Fruit fly (Drosophila melanogaster) whole organism, prepupa: ENCODE measurements around the gene CG10428.

Experiments
- CG10631 ChIP-seq: fragments of 200-800 bp; sonication (Bioruptor generic); optimal IDR thresholded peaks from 2 replicates; lab custom pipeline; 2016; ENCODE audit warnings: missing biosample characterization, missing genetic modification characterization
- CG10669 ChIP-seq: fragments of 200-800 bp; sonication (Bioruptor generic); optimal IDR thresholded peaks from 3 replicates; lab custom pipeline; 2018; ENCODE audit warnings: missing biosample characterization, mild to moderate bottlenecking, missing genetic modification characterization, moderate library complexity
- CG11294 ChIP-seq: fragments of 200-800 bp; sonication (Bioruptor generic); IDR thresholded peaks from 2 replicates; pipeline ENCODE4 v1.3.6; 2022; ENCODE audit warnings: missing biosample characterization, missing genetic modification characterization
- CG11762 ChIP-seq: fragments of 200-800 bp; sonication (Bioruptor generic); optimal IDR thresholded peaks from 3 replicates; lab custom pipeline; 2016; ENCODE audit warnings: missing biosample characterization, missing genetic modification characterization; ENCODE audit not compliant: insufficient read depth
- CG11902 ChIP-seq: fragments of 200-800 bp; sonication (Bioruptor generic); optimal IDR thresholded peaks from 3 replicates; lab custom pipeline; 2016; ENCODE audit warnings: missing biosample characterization, missing genetic modification characterization
- CG15336 ChIP-seq: fragments of 200-800 bp; sonication (Bioruptor generic); IDR thresholded peaks from 2 replicates; pipeline ENCODE4 v1.3.6; 2022; ENCODE audit warnings: missing biosample characterization, missing genetic modification characterization
- CG1621 ChIP-seq: fragments of 200-800 bp; sonication (Bioruptor generic); optimal IDR thresholded peaks from 3 replicates; lab custom pipeline; 2018; ENCODE audit warnings: missing biosample characterization, mild to moderate bottlenecking, missing genetic modification characterization
- CG16779 ChIP-seq: fragments of 200-800 bp; sonication (Bioruptor generic); optimal IDR thresholded peaks from 3 replicates; lab custom pipeline; 2017; ENCODE audit warnings: missing biosample characterization, mild to moderate bottlenecking, missing genetic modification characterization
- CG3032 ChIP-seq: fragments of 200-800 bp; optimal IDR thresholded peaks from 2 replicates; lab custom pipeline; 2019; ENCODE audit warnings: missing biosample characterization, mild to moderate bottlenecking, missing genetic modification characterization, moderate library complexity
- CG32006 ChIP-seq: fragments of 200-800 bp; sonication (Bioruptor generic); optimal IDR thresholded peaks from 3 replicates; lab custom pipeline; 2017; ENCODE audit warnings: missing biosample characterization, mild to moderate bottlenecking, missing genetic modification characterization
- CG3919 ChIP-seq: fragments of 200-800 bp; sonication (Bioruptor generic); optimal IDR thresholded peaks from 3 replicates; lab custom pipeline; 2016; ENCODE audit warnings: missing biosample characterization, missing genetic modification characterization
- CG4318 ChIP-seq: fragments of 200-800 bp; sonication (Bioruptor generic); optimal IDR thresholded peaks from 3 replicates; lab custom pipeline; 2017; ENCODE audit warnings: missing biosample characterization, mild to moderate bottlenecking, missing genetic modification characterization
- CG6163 ChIP-seq: fragments of 200-800 bp; sonication (Bioruptor generic); IDR thresholded peaks from 3 replicates; pipeline ENCODE4 v1.3.6; 2022; ENCODE audit warnings: missing biosample characterization, missing genetic modification characterization
- CG6276 ChIP-seq: fragments of 200-800 bp; sonication (Bioruptor generic); optimal IDR thresholded peaks from 2 replicates; lab custom pipeline; 2017; ENCODE audit warnings: missing biosample characterization, mild to moderate bottlenecking, missing genetic modification characterization
- CG6792 ChIP-seq: fragments of 200-800 bp; sonication (Bioruptor generic); optimal IDR thresholded peaks from 3 replicates; lab custom pipeline; 2016; ENCODE audit warnings: missing biosample characterization, missing genetic modification characterization
- CG6808 ChIP-seq: fragments of 200-800 bp; sonication (Bioruptor generic); optimal IDR thresholded peaks from 3 replicates; lab custom pipeline; 2017; ENCODE audit warnings: missing biosample characterization, missing genetic modification characterization, mild to moderate bottlenecking, moderate library complexity, missing genetic modification reagents
- CG6854 ChIP-seq: fragments of 200-800 bp; sonication (Bioruptor generic); optimal IDR thresholded peaks from 2 replicates; lab custom pipeline; 2017; ENCODE audit warnings: missing biosample characterization, mild to moderate bottlenecking, missing genetic modification characterization
- CG7368 ChIP-seq: fragments of 200-800 bp; sonication (Bioruptor generic); optimal IDR thresholded peaks from 3 replicates; lab custom pipeline; 2016; ENCODE audit warnings: missing biosample characterization, missing genetic modification characterization
- CG8632 ChIP-seq: fragments of 200-800 bp; sonication (Bioruptor generic); optimal IDR thresholded peaks from 3 replicates; lab custom pipeline; 2016; ENCODE audit warnings: missing biosample characterization, missing genetic modification characterization
- CG9139 ChIP-seq: fragments of 200-800 bp; sonication (Bioruptor generic); optimal IDR thresholded peaks from 3 replicates; lab custom pipeline; 2017; ENCODE audit warnings: missing biosample characterization, mild to moderate bottlenecking, missing genetic modification characterization
- Eip75B ChIP-seq: fragments of 200-800 bp; sonication (Bioruptor generic); optimal IDR thresholded peaks from 3 replicates; lab custom pipeline; 2016; ENCODE audit warnings: missing biosample characterization, missing genetic modification characterization
- Eip78C ChIP-seq: fragments of 200-800 bp; sonication (Bioruptor generic); peaks from one replicate; lab custom pipeline; 2016; ENCODE audit warnings: missing biosample characterization, missing genetic modification characterization
- Eip93F ChIP-seq: fragments of 200-800 bp; sonication (Bioruptor generic); optimal IDR thresholded peaks from 2 replicates; lab custom pipeline; 2016; ENCODE audit warnings: missing biosample characterization, mild to moderate bottlenecking, missing genetic modification characterization
- Gug ChIP-seq: fragments of 200-800 bp; sonication (Bioruptor generic); IDR thresholded peaks from 2 replicates; pipeline ENCODE4 v1.3.6; 2022; ENCODE audit warnings: missing biosample characterization, missing genetic modification characterization
- Hr38 ChIP-seq: sonication (Bioruptor generic); optimal IDR thresholded peaks from 2 replicates; lab custom pipeline; 2016; ENCODE audit warnings: missing biosample characterization, missing genetic modification characterization
- Hr4 ChIP-seq: fragments of 200-800 bp; sonication (Bioruptor generic); optimal IDR thresholded peaks from 3 replicates; lab custom pipeline; 2016; ENCODE audit warnings: missing biosample characterization, missing genetic modification characterization
- Lpt ChIP-seq: fragments of 200-800 bp; sonication (Bioruptor generic); optimal IDR thresholded peaks from 3 replicates; lab custom pipeline; 2016; ENCODE audit warnings: missing biosample characterization, missing genetic modification characterization
- Met ChIP-seq: fragments of 200-800 bp; sonication (Bioruptor generic); optimal IDR thresholded peaks from 3 replicates; lab custom pipeline; 2016; ENCODE audit warnings: missing biosample characterization, missing genetic modification characterization
- OdsH ChIP-seq: fragments of 200-800 bp; sonication (Bioruptor generic); optimal IDR thresholded peaks from 3 replicates; lab custom pipeline; 2016; ENCODE audit warnings: missing biosample characterization, missing genetic modification characterization
- Smox ChIP-seq: fragments of 200-800 bp; sonication (Bioruptor generic); optimal IDR thresholded peaks from 3 replicates; lab custom pipeline; 2016; ENCODE audit warnings: missing biosample characterization, missing genetic modification characterization
- Sox102F ChIP-seq: fragments of 200-800 bp; sonication (Bioruptor generic); optimal IDR thresholded peaks from 2 replicates; lab custom pipeline; 2016; ENCODE audit warnings: missing biosample characterization, mild to moderate bottlenecking, missing genetic modification characterization
- achi ChIP-seq: fragments of 200-800 bp; sonication (Bioruptor generic); optimal IDR thresholded peaks from 3 replicates; lab custom pipeline; 2016; ENCODE audit warnings: missing biosample characterization, missing genetic modification characterization
- acj6 ChIP-seq: fragments of 200-800 bp; sonication (Bioruptor generic); optimal IDR thresholded peaks from 3 replicates; lab custom pipeline; 2016; ENCODE audit warnings: missing biosample characterization, missing genetic modification characterization
- cyc ChIP-seq: fragments of 200-800 bp; sonication (Bioruptor generic); optimal IDR thresholded peaks from 3 replicates; lab custom pipeline; 2016; ENCODE audit warnings: missing biosample characterization, missing genetic modification characterization
- dsx ChIP-seq: fragments of 200-800 bp; optimal IDR thresholded peaks from 3 replicates; lab custom pipeline; 2019; ENCODE audit warnings: missing biosample characterization, mild to moderate bottlenecking, missing genetic modification characterization, moderate library complexity; ENCODE audit not compliant: poor library complexity, severe bottlenecking
- eg ChIP-seq: fragments of 200-800 bp; sonication (Bioruptor generic); IDR thresholded peaks from 3 replicates; pipeline ENCODE4 v1.3.6; 2022; ENCODE audit warnings: missing biosample characterization, missing genetic modification characterization
- esn ChIP-seq: fragments of 200-800 bp; sonication (Bioruptor generic); optimal IDR thresholded peaks from 2 replicates; lab custom pipeline; 2016; ENCODE audit warnings: missing biosample characterization, mild to moderate bottlenecking, missing genetic modification characterization, moderate library complexity
- fd59A ChIP-seq: fragments of 200-800 bp; sonication (Bioruptor generic); optimal IDR thresholded peaks from 2 replicates; lab custom pipeline; 2017; ENCODE audit warnings: missing biosample characterization, mild to moderate bottlenecking, missing genetic modification characterization, missing genetic modification reagents
- fd85E ChIP-seq: fragments of 200-800 bp; sonication (Bioruptor generic); optimal IDR thresholded peaks from 3 replicates; lab custom pipeline; 2016; ENCODE audit warnings: missing biosample characterization, missing genetic modification characterization
- fkh ChIP-seq: fragments of 200-800 bp; sonication (Bioruptor generic); optimal IDR thresholded peaks from 3 replicates; lab custom pipeline; 2017; ENCODE audit warnings: missing biosample characterization, mild to moderate bottlenecking, missing genetic modification characterization, moderate library complexity
- lz ChIP-seq: fragments of 200-800 bp; sonication (Bioruptor generic); optimal IDR thresholded peaks from 3 replicates; lab custom pipeline; 2016; ENCODE audit warnings: missing biosample characterization, missing genetic modification characterization
- net ChIP-seq: fragments of 200-800 bp; sonication (Bioruptor generic); optimal IDR thresholded peaks from 3 replicates; lab custom pipeline; 2016; ENCODE audit warnings: missing biosample characterization, missing genetic modification characterization
- pdm3 ChIP-seq: fragments of 200-800 bp; sonication (Bioruptor generic); optimal IDR thresholded peaks from 3 replicates; lab custom pipeline; 2016; ENCODE audit warnings: missing biosample characterization, missing genetic modification characterization
- salr ChIP-seq, 2 experiments: fragments of 200-800 bp; sonication (Bioruptor generic); optimal IDR thresholded peaks; 3 replicates each; lab custom pipeline; 2016 to 2018; ENCODE audit warnings: missing biosample characterization in 2 of 2, missing genetic modification characterization in 2 of 2, mild to moderate bottlenecking in 1 of 2
- spab ChIP-seq: fragments of 200-800 bp; sonication (Bioruptor generic); optimal IDR thresholded peaks from 2 replicates; lab custom pipeline; 2017; ENCODE audit warnings: missing biosample characterization, mild to moderate bottlenecking, missing genetic modification characterization, missing genetic modification reagents
- svp ChIP-seq: fragments of 200-800 bp; sonication (Bioruptor generic); peaks from one replicate; lab custom pipeline; 2016; ENCODE audit warnings: missing biosample characterization, missing genetic modification characterization
- topi ChIP-seq: fragments of 200-800 bp; sonication (Bioruptor generic); optimal IDR thresholded peaks from 3 replicates; lab custom pipeline; 2016; ENCODE audit warnings: missing biosample characterization, missing genetic modification characterization
- vri ChIP-seq: fragments of 200-800 bp; sonication (Bioruptor generic); optimal IDR thresholded peaks from 3 replicates; lab custom pipeline; 2016; ENCODE audit warnings: missing biosample characterization, mild to moderate bottlenecking, missing genetic modification characterization

Gene CG10428

DNA sequence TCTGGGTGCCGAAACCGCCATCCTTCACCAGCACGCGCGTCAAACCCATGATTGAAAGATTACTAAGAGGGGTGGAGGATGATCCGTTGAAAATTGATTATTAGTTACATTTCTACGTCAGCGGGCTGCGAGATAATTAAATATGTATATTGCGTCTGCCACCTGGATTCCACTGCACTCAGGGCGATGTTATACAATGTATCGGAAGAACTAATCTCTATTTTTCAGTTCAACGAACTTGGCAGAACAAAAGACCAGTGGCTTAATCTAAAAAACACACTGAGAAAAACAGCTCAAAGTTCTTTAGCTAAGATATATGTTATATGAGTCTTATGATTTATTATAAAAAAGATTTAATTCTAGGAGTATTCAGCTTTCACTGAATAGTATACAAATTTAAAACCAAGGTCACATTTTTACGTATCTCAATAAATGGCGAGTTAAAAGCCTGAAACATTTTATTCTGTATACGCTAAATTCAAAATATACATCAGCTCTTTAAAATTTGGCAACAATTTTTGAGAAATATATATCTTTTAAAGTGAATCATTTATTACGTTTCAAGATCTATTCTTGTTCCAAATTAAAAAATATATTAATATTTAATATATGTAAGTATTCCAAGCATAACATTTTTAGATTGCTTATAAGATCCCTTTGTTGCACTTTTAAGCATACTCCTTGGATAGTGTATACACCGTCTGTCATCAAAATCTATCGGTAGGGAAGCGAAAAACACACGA is 5.0 kb downstream of the CG10428 start:
- TF ChIP-seq Met (GFP tag; lab: Kevin White, UChicago) (peak; percentile 17), CG4318 (GFP tag; lab: Kevin White, UChicago) (no peak), Sox102F (GFP tag; lab: Kevin White, UChicago) (no peak), CG6854 (GFP tag; lab: Kevin White, UChicago) (no peak), Eip93F (GFP tag; lab: Kevin White, UChicago) (no peak), lz (GFP tag; lab: Kevin White, UChicago) (no peak), esn (GFP tag; lab: Kevin White, UChicago) (peak; percentile 35), vri (GFP tag; lab: Kevin White, UChicago) (peak; percentile 80), CG8632 (no peak), dsx (GFP tag; lab: Kevin White, UChicago) (peak; percentile 40), cyc (GFP tag; lab: Kevin White, UChicago) (no peak), acj6 (GFP tag; lab: Kevin White, UChicago) (peak; percentile 11), CG10669 (no peak), CG32006 (peak; percentile 17), Eip78C (GFP tag; lab: Kevin White, UChicago) (peak; percentile 14)

DNA sequence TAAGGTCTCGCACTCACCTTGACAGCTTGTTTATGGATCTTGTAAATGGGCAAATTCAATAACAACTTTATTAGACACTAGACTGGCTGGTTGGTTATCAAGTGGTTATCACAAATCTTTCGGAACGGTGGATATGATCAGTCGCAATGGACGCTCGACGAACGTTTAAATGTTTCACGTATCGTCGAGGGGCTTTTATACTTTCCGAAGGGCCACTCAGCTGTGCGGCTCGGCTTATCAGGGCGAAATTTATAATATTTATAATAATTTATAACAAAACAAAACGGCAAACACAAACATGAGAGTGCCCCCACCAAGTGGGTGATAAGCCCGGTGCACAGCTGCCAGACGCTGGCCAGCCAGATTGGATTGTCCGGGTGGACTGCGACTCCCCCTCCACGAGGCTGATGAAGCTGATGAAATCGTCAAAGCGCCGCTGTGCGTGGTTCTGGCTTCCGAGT is 5.6 kb downstream of the CG10428 start, which contains the start of gene CG10621:
CG10621 (minus strand) TSS at position 177 of the 461 bp plus-strand sequence.
- 0 out of 3 replicates have a peak, but pooled peaks have one; percentile 34 for TF ChIP-seq CG6163 (GFP tag; lab: Robert Waterston, UW)
- no peak for TF ChIP-seq spab (GFP tag; lab: Kevin White, UChicago)
- TF ChIP-seq svp (GFP tag; lab: Kevin White, UChicago): peak; percentile 97
- TF ChIP-seq Eip78C (GFP tag; lab: Kevin White, UChicago): no peak
- TF ChIP-seq CG11902: no peak
- TF ChIP-seq OdsH (GFP tag; lab: Kevin White, UChicago): no peak
- TF ChIP-seq eg (GFP tag; lab: Robert Waterston, UW): no peak
- TF ChIP-seq CG4318 (GFP tag; lab: Kevin White, UChicago): no peak
- no peak for TF ChIP-seq CG1621 (tag; lab: Kevin White, UChicago)
- peak; percentile 33 for TF ChIP-seq net (GFP tag; lab: Kevin White, UChicago)
- no peak for TF ChIP-seq dsx (GFP tag; lab: Kevin White, UChicago)
- TF ChIP-seq CG11762: no peak
- no peak for TF ChIP-seq achi
- TF ChIP-seq CG10631 (GFP tag; lab: Kevin White, UChicago): no peak
- TF ChIP-seq vri (GFP tag; lab: Kevin White, UChicago): peak; percentile 79
- no peak for TF ChIP-seq Gug
- peak; percentile 20 for TF ChIP-seq Sox102F (GFP tag; lab: Kevin White, UChicago)
- no peak for TF ChIP-seq pdm3 (GFP tag; lab: Kevin White, UChicago)
- no peak for TF ChIP-seq fd59A (GFP tag; lab: Kevin White, UChicago)
- no peak for TF ChIP-seq CG3032
- no peak for TF ChIP-seq fd85E (GFP tag; lab: Kevin White, UChicago)
- TF ChIP-seq CG3919 (GFP tag; lab: Kevin White, UChicago): no peak
- no peak for TF ChIP-seq Lpt (GFP tag; lab: Kevin White, UChicago)
- no peak for TF ChIP-seq Smox (GFP tag; lab: Kevin White, UChicago)
- no peak for TF ChIP-seq Hr4
- TF ChIP-seq topi (GFP tag; lab: Kevin White, UChicago): no peak
- TF ChIP-seq CG11294 (GFP tag; lab: Robert Waterston, UW): no peak
- TF ChIP-seq CG8632: no peak
- TF ChIP-seq CG7368 (GFP tag; lab: Kevin White, UChicago): no peak
- TF ChIP-seq Hr38 (GFP tag; lab: Kevin White, UChicago): no peak
- no peak for TF ChIP-seq CG6276 (GFP tag; lab: Kevin White, UChicago)
- no peak for TF ChIP-seq CG9139 (GFP tag; lab: Kevin White, UChicago)
- TF ChIP-seq CG6792 (GFP tag; lab: Kevin White, UChicago): no peak
- no peak for TF ChIP-seq salr (GFP tag; optimal IDR thresholded peaks at IDR 0.05; lab: Kevin White, UChicago)
- no peak for TF ChIP-seq Eip93F (GFP tag; lab: Kevin White, UChicago)
- no peak for TF ChIP-seq CG32006
- TF ChIP-seq CG6808 (GFP tag; lab: Kevin White, UChicago): peak; percentile 4
- no peak for TF ChIP-seq cyc (GFP tag; lab: Kevin White, UChicago)
- no peak for TF ChIP-seq CG15336 (GFP tag; lab: Robert Waterston, UW)
- no peak for TF ChIP-seq CG16779
- TF ChIP-seq Eip75B (GFP tag; lab: Kevin White, UChicago): no peak
- peak; percentile 35 for TF ChIP-seq fkh
